Worm (Caenorhabditis elegans): ENCODE measurements around the gene nas-29.

nas-29 gene

DNA sequence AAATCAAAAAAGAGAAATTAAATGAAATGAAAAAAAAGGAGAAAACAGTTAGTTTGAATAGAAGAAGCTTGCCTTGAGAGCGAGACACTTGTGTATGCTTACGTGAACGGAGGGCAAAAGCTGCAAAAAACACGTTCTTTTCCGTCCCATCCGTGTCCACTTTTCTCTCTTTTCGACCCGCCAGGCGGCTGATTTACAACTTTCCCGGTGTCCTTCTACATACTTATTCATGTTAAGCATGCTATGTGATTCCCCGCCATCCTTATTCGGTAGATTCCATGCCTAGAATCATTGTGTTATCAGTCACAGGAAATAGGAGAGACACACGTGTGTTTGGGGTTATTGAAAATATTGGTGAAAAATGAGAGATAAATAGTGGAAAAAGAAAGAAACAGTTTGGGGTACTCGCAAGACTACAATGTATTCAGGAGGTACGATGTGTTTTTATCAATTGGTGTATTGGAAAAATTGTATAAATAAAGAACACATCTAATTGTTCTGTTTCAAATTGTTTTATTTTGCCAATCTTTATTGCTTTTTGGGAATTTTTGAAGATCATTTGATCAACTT is at the start of gene nas-29:
Gene nas-29, minus strand, starts transcription at position 92 of the 570 bp plus-strand sequence.
- no peak for TF ChIP-seq unc-62 (GFP tag; optimal IDR thresholded peaks at IDR 0.05)

DNA sequence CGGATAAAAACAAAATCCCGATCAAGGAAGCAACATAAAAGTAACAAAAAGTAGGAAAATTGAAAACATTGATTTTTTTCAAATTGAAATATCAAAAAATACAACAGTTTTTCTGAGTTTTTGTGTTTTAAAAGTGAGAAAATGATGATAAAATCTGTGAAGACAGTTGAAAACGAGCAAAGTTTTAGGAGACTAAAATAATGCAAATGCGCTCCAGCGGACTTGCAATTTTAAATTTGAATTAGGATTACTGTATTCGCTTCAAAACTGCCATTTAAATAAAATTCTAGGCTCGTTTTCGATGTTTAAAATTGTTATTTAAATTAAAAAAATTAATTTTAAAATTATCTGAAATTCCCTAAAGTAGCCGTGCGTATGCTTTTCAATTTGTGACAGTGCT is 46.1 kb upstream of the nas-29 start:
- TF ChIP-seq unc-62 (GFP tag; optimal IDR thresholded peaks at IDR 0.05), result no peak

DNA sequence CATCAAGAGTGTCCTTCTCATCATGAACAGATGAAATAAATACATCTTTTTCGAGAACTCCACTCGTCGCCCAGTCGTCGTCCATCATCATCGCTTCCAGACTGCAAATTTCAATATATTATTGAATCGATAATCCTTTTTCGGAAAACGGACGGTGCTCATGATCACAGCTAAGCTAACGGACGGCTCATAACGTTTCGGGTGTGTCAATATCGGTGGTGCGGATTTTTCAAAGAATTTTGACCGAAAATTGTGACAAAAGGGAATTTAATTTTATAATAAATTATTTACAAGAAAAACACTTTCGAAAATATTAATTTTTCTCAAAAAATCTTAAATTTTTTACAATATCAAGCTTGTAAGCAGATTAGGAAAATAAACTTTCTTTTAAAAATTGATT is 45.6 kb upstream of the nas-29 start, which contains the start of gene crh-2:
Gene crh-2, minus strand, starts transcription at position 101 of the 400 bp plus-strand sequence.
- TF ChIP-seq unc-62 (GFP tag; optimal IDR thresholded peaks at IDR 0.05), result no peak

DNA sequence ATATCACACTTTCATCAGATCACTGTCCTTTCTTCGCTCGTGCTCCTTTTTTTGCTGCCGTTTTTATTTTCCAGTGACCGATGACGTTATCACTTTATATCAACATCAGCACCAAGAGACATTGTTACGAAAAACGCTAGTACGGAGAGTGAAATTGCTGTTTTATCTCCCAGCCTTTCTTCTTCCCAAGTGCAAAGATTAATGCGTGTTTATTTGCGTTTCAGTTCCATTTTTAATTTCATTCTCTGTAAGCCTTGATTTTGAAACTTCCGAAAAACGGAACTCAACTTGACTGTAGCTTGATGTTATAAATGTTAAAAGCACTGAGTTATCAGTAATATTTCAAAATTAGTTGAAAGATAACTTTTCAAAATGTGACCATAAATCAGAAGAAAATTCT is 45.0 kb upstream of the nas-29 start:
- TF ChIP-seq unc-62 (GFP tag; optimal IDR thresholded peaks at IDR 0.05), result no peak

DNA sequence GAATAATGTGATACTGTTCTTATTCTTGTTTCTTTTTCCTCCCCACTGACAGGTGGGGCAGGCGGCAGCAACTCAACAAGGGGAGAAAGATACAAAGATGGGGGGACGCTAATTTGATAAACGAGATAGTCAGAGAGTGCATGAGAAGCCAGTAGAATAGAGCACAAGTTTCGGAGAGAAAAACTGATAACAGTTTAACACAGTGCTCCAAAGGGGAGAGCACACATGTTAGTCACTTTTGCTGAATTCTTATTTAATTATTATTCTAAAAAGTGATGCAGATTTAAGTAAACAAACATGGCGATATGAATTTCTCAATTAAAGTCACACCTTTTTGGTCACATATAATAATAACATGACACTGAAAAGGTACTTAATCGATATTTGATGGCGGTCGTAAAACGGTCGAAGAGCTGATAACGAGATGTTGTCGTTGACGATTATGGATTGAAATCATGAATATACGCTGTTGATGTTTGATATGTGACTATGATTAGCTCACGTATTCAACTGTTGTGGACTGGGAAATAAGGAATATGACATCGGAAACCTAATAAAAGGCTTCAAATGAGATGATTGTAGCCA is 44.2 kb upstream of the nas-29 start:
- no peak for TF ChIP-seq unc-62 (GFP tag; optimal IDR thresholded peaks at IDR 0.05)

DNA sequence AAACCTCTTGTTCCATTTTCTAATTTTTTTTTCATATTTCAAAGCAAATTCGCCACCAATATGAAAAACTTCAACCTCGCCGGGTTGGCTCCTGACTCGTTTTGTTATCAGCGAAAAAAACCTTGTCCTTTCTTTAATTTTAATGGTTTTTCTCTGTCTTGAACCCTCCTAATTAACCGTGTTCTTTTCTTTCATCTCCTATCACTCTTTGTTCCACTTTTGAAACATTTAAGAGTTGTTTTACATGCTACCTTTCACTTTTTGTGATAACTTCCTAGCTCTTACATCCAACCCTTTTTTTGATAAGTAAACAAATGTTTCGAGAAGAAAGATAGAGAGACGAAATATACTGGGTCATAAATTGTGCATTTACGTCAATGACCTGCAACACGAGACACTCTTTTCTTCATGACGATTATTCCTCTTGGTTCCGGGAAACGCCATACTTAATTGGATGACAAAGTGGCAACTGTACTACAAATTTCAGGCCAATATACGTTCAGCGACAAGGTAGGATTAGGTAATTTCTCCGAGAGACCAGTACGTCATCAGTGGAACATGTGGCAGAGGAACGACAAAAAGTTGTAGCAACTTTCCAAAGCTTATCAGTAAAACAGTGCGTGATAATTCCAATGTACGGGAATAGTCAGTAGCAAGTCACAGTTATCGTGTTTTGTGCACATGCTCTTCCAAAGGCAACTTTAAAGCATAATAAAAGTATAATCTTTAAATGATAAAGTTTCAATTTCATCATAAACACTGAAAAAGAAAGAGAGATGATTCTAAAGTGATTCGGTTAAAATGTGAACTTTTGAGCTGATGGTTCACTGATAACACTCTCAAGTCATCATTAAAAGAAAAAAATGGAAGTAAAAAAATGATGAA is 43.1 kb upstream of the nas-29 start:
- no peak for TF ChIP-seq unc-62 (GFP tag; optimal IDR thresholded peaks at IDR 0.05)

DNA sequence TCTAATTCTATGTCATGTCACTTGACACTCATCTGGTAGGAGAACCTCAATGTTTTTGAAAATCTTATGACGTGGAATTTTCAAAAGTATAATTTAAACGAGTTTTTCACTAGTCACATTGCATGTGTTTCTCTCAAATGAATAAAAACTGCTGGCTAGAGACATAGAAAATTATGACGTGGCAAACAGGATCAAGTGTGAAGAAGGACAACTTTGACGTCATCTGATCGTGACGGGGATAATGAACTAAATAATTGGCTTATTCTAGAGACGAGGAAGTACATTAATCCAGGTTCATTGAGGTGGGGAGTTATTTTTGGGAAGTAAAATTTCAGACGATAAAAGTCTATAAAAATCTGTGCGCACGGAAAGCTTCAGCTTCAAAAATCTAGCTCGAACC is 41.4 kb upstream of the nas-29 start:
- no peak for TF ChIP-seq unc-62 (GFP tag; optimal IDR thresholded peaks at IDR 0.05)

DNA sequence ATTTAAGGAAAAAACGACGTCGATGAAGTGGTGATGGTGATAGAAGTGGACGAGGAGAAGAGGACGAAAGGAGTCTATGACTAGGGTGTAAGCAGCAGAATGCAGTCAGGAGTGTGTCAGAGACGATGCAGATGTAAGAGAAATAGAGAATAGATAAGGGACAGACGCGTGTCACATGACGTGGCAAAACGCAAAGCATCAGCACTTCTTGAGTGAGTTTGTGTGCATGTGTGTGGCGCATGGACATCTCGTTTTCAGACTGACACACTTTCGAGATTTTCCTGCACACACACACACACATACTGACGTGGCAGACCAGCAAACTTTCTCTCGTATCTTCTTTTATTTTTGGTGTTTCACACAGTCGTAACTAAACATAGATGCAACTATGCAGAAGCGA is 40.6 kb upstream of the nas-29 start:
- no peak for TF ChIP-seq unc-62 (GFP tag; optimal IDR thresholded peaks at IDR 0.05)

DNA sequence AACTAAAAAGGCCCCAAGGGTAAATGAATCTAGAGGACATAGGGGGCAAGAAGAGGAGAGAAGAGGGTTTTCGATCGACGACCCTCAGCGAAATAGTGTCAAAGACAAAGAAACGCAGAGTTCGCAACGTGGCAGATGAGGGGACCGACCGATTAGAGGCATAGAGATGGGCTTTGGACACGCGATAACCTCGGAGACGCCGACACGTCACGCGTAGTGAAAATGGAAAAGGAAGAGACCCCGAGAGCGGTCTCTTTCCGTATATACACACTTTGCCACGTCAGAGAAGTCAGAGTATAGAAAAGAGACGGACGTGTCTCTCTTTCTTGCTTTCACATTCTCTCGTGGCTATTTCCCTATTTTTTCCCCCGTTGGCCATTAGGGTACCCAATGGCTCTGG is 39.7 kb upstream of the nas-29 start:
- no peak for TF ChIP-seq unc-62 (GFP tag; optimal IDR thresholded peaks at IDR 0.05)

DNA sequence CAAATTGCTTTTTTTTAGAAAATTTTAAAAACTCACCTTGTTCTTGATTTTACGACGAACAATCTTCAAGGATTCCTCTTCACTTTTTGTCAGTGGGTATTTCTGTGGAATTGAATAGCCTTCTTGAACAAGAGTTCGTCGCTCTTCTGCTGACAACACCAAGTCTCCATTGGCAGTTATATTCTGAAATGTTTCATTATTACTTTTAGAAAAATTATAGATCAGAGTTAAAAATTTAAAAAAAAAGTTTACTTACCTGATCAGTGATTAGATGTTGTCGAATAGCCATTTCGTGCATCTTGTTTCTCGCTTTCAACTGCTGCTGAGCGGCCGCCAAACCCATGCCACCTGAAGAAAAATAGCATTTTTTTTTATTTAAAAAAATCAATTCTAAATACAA is 38.4 kb upstream of the nas-29 start:
- no peak for TF ChIP-seq unc-62 (GFP tag; optimal IDR thresholded peaks at IDR 0.05)

DNA sequence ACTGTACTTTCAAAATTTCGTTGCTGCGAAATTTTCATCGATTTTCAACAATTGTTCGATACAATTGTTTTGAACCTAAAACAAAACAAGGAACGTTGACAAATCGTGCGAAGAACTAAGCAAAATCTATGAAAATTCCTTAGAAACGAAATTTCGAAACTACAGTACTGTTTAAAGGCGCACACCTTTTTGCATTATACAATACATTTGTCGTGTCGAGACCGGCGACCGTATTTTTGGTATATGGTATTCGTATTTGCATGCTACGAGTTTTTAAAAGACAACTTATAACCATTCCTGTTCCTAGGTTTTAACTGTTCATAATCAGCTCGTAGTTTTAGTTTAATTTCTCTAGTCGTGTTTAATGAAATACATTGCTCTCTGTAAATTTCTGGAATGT is 36.8 kb upstream of the nas-29 start:
- TF ChIP-seq unc-62 (GFP tag; optimal IDR thresholded peaks at IDR 0.05), result no peak

DNA sequence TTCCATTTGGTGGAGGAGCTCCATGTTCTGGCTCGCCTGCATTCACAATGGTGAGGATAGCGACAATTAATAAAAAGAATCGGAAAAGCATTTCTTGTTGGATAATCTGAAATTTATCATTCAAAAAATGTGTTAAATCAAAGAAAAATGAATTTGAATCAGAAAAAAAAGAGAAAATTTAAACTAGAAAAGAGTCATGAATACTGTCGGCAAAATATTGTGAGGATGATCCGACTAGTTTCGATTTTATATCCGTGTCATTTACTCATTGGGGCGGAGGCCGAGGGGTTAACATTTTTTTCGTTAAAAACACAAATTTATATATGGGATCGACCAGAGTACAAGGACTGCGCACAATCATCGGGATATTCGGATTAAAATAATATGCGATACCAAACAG is 36.1 kb upstream of the nas-29 start, which contains the start of gene C27D6.12:
Gene C27D6.12, minus strand, starts transcription at position 101 of the 400 bp plus-strand sequence.
- no peak for TF ChIP-seq unc-62 (GFP tag; optimal IDR thresholded peaks at IDR 0.05)

DNA sequence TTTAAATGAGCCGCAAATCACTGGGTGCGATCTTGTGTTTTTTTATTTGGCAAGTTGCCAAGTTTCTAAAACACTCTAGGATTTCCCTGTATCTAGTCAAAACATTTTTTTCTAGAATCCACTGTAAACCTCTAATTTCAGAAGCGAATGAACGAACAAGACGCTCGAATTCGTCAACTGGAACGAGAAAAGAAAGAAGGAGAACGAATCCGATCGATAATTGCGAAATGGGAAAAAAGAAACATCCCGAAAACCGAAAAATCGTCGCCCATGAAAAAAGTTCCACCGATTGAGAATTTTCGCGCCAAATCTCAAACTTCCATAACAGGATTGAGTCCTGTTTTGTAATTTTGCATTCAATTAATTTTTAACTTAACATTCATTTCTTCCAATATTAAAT is 35.1 kb upstream of the nas-29 start:
- TF ChIP-seq unc-62 (GFP tag; optimal IDR thresholded peaks at IDR 0.05), result no peak

DNA sequence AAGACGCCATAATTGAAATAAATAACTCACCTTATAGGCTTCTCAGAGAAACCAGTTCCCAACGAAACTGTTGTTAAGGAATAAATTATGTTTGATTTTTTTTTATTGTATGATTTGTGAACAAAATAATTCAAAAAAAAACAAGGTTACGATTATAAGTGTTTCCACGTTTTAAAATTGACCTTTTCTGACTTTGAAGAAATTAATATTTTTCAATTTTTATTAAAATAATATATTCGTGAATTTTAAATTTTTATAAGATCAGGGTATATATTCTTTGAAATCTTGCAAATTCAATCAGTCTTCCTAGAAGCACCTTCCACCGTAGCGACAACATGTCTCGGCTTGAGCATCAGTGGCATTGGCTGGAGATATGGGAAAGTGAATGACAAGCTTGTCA is 32.5 kb upstream of the nas-29 start, which contains the start of gene C27D6.3:
Gene C27D6.3, minus strand, starts transcription at position 101 of the 400 bp plus-strand sequence.
- TF ChIP-seq unc-62 (GFP tag; optimal IDR thresholded peaks at IDR 0.05), result no peak

DNA sequence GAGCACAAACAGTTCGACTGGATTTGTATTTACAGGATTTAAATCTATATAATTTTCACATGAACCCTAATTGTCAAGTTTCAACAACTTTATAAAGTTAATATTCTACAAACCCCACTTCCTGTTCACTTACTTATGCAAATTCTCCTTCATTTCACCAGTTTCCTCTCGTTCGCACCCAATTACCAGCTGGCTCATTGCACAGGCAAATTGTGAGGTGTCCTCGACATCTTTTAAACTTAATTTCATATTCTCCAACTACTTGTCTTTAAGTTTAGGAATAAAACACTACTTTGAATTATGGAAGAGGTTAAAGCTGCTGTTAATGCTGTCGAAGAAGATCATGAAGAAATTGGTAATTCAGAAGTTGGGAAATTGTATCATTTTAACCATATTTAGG is 30.6 kb upstream of the nas-29 start, which contains the start of gene C27D6.1:
Gene C27D6.1, plus strand, starts transcription at position 301 of the 400 bp plus-strand sequence.
- TF ChIP-seq unc-62 (GFP tag; optimal IDR thresholded peaks at IDR 0.05), result no peak

DNA sequence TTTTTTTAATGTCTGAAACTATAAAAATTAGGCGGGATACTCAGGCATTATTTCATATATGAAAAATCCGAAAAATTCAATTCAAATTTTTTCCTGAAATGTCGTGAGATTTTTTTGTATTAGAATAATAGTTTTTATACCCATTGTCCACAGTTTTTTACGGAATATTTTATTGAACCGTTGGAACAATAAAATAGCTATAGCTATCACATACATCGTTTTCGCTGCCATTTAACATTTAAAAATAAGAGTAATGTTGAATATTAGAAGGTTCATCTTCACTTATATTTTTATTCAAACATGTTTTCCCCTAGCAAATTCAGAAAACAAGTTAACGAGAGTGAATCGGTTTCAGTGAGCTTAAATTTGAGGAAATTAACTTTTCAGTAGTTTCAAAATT is 29.8 kb upstream of the nas-29 start, which contains the start of gene C27D6.15:
Gene C27D6.15, plus strand, starts transcription at position 301 of the 400 bp plus-strand sequence.
- no peak for TF ChIP-seq unc-62 (GFP tag; optimal IDR thresholded peaks at IDR 0.05)
